Worm (Caenorhabditis elegans): Measurements from ENCODE around the gene D1086.6.

D1086.6 gene

DNA sequence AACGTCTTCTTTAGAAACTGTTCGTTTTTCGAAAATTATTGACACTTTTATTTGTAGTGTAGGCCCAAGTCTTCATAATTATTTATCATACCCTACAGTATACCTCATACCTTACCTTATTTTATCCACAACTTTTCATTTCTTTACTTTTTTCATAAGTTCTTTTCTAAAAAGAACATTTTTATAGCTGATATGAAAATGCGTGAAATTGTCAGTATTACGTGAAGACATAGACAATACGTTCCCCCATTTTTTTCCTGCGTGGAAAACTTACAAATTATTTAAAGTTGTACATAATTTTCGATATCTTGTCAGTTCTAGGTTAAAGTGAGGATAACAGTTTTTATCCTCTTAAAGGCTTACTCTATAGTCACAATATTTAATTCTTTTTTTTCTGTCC is 9.7 kb upstream of the D1086.6 start:
- no peak for TF ChIP-seq hmbx-1 (tag; optimal IDR thresholded peaks at IDR 0.05)
- TF ChIP-seq scrt-1 (GFP tag; IDR thresholded peaks at IDR 0.05): no peak
- TF ChIP-seq hnd-1 (tag; optimal IDR thresholded peaks at IDR 0.05): no peak
- no peak for TF ChIP-seq hmg-4 (GFP tag; optimal IDR thresholded peaks at IDR 0.05)
- TF ChIP-seq ets-7 (tag; optimal IDR thresholded peaks at IDR 0.05): no peak
- no peak for TF ChIP-seq sea-1 (GFP tag; conservative IDR thresholded peaks at IDR 0.05)
- TF ChIP-seq tbx-11 (GFP tag; IDR thresholded peaks at IDR 0.05): no peak
- TF ChIP-seq pes-1 (GFP tag; IDR thresholded peaks at IDR 0.05): no peak

DNA sequence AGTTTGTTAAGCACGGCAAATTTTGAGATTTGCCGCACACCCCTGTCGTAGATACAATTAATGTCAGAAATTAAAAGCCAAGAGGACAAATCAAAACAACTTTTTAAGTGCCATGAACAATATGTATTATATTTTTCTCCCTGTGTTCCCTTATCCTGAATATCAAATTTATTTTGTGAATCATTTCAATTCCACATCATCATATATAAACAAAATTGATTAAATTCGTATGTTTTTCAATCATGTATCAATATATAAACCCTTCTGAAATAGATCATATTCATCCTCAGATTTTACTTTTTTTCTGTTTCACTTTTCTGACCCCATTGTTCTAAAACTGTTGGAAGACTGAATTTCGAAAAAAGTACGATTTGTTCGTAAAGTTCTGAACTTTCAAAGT is 5.4 kb upstream of the D1086.6 start, which contains the start of gene D1086.11:
D1086.11 (plus strand) TSS at position 301 of the 400 bp plus-strand sequence.
- TF ChIP-seq scrt-1 (GFP tag; IDR thresholded peaks at IDR 0.05) (no peak), ceh-13 (GFP tag; optimal IDR thresholded peaks at IDR 0.05) (no peak), B0310.2 (tag; optimal IDR thresholded peaks at IDR 0.05) (no peak), flt-1 (GFP tag; IDR thresholded peaks at IDR 0.05) (no peak), F13C5.2 (tag; optimal IDR thresholded peaks at IDR 0.05) (no peak), ama-1 (optimal IDR thresholded peaks at IDR 0.05) (no peak), hmg-4 (GFP tag; optimal IDR thresholded peaks at IDR 0.05) (no peak), pes-1 (GFP tag; IDR thresholded peaks at IDR 0.05) (no peak), hnd-1 (tag; optimal IDR thresholded peaks at IDR 0.05) (no peak), tra-4 (tag; optimal IDR thresholded peaks at IDR 0.05) (no peak), ets-7 (tag; optimal IDR thresholded peaks at IDR 0.05) (no peak), hmbx-1 (tag; optimal IDR thresholded peaks at IDR 0.05) (no peak), tbx-11 (GFP tag; IDR thresholded peaks at IDR 0.05) (no peak), aly-1 (tag; optimal IDR thresholded peaks at IDR 0.05) (no peak), ceh-36 (tag; optimal IDR thresholded peaks at IDR 0.05) (no peak), sea-1 (GFP tag; conservative IDR thresholded peaks at IDR 0.05) (no peak)

ce11 chrV:14082453-14082852 is 2.9 kb downstream of the D1086.6 start, which contains the start of gene D1086.10:
Gene D1086.10 (plus strand): TSS chrV:14082753.
- TF ChIP-seq hmg-4 (GFP tag; optimal IDR thresholded peaks at IDR 0.05) (no peak), B0310.2 (tag; optimal IDR thresholded peaks at IDR 0.05) (no peak), aly-1 (tag; optimal IDR thresholded peaks at IDR 0.05) (no peak), ceh-13 (GFP tag; optimal IDR thresholded peaks at IDR 0.05) (no peak), ets-7 (tag; optimal IDR thresholded peaks at IDR 0.05) (no peak), hmbx-1 (tag; optimal IDR thresholded peaks at IDR 0.05) (no peak), hnd-1 (tag; optimal IDR thresholded peaks at IDR 0.05) (no peak), tbx-37 (GFP tag; conservative IDR thresholded peaks at IDR 0.05) (no peak), ceh-36 (tag; optimal IDR thresholded peaks at IDR 0.05) (no peak), flt-1 (GFP tag; IDR thresholded peaks at IDR 0.05) (no peak)

DNA sequence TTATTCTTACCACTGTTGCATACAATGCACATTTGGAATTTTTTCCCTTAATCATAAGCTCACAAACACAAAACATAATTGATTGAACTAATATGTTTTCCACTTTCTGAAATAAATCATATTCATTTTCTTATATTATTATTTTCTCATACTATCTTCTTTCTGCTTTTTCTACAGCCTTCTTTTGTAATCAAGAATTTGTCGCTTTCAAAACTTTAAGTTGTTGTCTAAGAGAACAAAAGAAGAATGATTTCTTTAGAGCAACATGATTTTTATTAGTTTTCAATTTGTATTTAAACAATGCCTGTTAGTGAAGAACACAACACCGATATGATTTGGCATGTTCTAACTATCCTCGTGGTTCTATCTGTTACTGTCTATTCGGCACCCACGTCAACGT is 4.4 kb downstream of the D1086.6 start, which contains the start of gene D1086.7:
D1086.7 (plus strand) TSS at position 301 of the 400 bp plus-strand sequence.
- TF ChIP-seq ama-1 (optimal IDR thresholded peaks at IDR 0.05) (no peak), hmbx-1 (tag; optimal IDR thresholded peaks at IDR 0.05) (no peak), F13C5.2 (tag; optimal IDR thresholded peaks at IDR 0.05) (no peak), pes-1 (GFP tag; IDR thresholded peaks at IDR 0.05) (no peak)

DNA sequence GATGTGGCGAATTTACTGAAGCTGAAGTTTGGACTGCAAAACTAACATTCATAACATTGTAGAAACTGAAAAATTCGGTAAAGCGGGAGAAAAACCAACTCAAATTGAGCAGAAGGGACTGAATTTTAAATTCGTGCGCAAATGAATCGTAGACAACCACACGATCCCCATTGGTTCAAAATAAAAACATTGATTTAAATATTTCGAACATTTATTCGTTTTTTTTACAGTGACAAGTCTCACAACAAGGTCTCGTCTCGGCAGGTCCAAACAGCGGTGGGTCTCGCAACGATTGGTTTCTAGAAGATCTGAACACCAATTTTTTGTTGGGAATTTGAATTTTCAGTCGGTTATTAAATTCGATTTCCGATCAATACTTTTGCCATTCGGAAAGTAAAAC is 6.0 kb downstream of the D1086.6 start, which contains the start of gene D1086.18:
D1086.18 (plus strand) TSS at position 301 of the 400 bp plus-strand sequence.
- TF ChIP-seq flt-1 (GFP tag; IDR thresholded peaks at IDR 0.05) (no peak), sea-1 (GFP tag; conservative IDR thresholded peaks at IDR 0.05) (no peak), tbx-37 (GFP tag; conservative IDR thresholded peaks at IDR 0.05) (no peak), ama-1 (optimal IDR thresholded peaks at IDR 0.05) (no peak), ceh-13 (GFP tag; optimal IDR thresholded peaks at IDR 0.05) (no peak), hmbx-1 (tag; optimal IDR thresholded peaks at IDR 0.05) (no peak), aly-1 (tag; optimal IDR thresholded peaks at IDR 0.05) (no peak), ceh-36 (tag; optimal IDR thresholded peaks at IDR 0.05) (no peak), F13C5.2 (tag; optimal IDR thresholded peaks at IDR 0.05) (no peak), hnd-1 (tag; optimal IDR thresholded peaks at IDR 0.05) (no peak), scrt-1 (GFP tag; IDR thresholded peaks at IDR 0.05) (no peak), B0310.2 (tag; optimal IDR thresholded peaks at IDR 0.05) (no peak), hmg-4 (GFP tag; optimal IDR thresholded peaks at IDR 0.05) (no peak), tra-4 (tag; optimal IDR thresholded peaks at IDR 0.05) (no peak), pes-1 (GFP tag; IDR thresholded peaks at IDR 0.05) (no peak), ets-7 (tag; optimal IDR thresholded peaks at IDR 0.05) (no peak), tbx-11 (GFP tag; IDR thresholded peaks at IDR 0.05) (no peak)

DNA sequence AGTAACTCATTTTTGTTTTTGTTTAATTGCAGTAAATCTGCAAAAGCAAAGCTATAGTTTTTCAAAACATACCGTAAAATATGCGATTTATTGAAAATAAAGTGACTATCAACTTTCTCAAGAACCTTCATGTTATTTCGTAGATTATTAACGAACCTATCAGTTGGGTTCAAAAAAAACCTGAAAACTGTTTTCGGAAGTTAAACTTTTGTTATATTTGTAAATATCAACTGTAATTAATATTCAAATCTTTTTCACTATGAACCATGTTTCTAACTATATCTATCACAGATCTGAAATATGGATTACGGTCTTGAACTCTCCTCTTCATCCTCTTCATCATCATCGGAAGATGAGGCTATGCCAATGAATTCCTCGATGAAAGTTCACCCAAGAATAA is 8.4 kb downstream of the D1086.6 start, which contains the start of gene D1086.19:
D1086.19 (plus strand) TSS at position 301 of the 400 bp plus-strand sequence.
- TF ChIP-seq ceh-13 (GFP tag; optimal IDR thresholded peaks at IDR 0.05): no peak
- no peak for TF ChIP-seq aly-1 (tag; optimal IDR thresholded peaks at IDR 0.05)
- TF ChIP-seq ets-7 (tag; optimal IDR thresholded peaks at IDR 0.05): no peak
- TF ChIP-seq hmg-4 (GFP tag; optimal IDR thresholded peaks at IDR 0.05): no peak

DNA sequence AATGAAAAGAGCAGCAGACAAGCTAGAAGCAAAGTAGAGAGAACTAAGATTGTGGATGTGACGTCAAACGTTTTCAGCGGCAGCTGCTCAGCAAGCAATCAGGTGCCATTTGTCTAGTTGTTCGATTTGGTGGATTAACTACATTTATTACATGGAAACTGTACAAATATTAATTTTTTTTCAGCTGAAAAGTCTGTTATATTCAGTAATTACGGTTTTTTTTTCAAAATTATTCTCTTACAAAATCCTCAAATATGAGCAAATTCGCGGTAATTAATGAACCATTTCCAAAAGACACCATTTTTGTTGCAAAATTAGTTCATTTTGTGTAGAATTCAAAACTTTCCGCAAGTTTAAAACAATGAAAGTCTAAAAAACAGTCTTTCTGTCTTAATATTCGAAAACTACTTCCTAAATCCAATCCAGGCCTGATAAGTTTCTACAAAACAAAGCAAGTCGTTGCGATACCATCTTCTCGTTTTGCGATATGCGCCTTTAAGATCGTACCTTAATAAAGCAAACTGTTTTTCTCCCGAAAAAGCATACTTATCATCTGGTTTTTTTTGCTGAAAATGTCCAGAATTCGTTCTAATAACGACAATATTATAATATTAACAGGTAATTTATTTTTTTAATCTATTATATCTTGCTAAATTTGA is 10.8 kb downstream of the D1086.6 start, which contains the start of the genes D1086.5 and him-5:
D1086.5 (minus strand) TSS at position 51 of the 659 bp plus-strand sequence.
him-5 (plus strand) TSS at position 118 of the 659 bp plus-strand sequence.
- no peak for TF ChIP-seq ets-7 (tag; optimal IDR thresholded peaks at IDR 0.05)
- TF ChIP-seq F13C5.2 (tag; optimal IDR thresholded peaks at IDR 0.05): no peak
- TF ChIP-seq tbx-37 (GFP tag; conservative IDR thresholded peaks at IDR 0.05): no peak
- TF ChIP-seq tbx-11 (GFP tag; IDR thresholded peaks at IDR 0.05): no peak
- TF ChIP-seq ceh-36 (tag; optimal IDR thresholded peaks at IDR 0.05): no peak
- TF ChIP-seq sea-1 (GFP tag; conservative IDR thresholded peaks at IDR 0.05): no peak
- no peak for TF ChIP-seq hmg-4 (GFP tag; optimal IDR thresholded peaks at IDR 0.05)
- TF ChIP-seq flt-1 (GFP tag; IDR thresholded peaks at IDR 0.05): no peak
- TF ChIP-seq ceh-13 (GFP tag; optimal IDR thresholded peaks at IDR 0.05): no peak

DNA sequence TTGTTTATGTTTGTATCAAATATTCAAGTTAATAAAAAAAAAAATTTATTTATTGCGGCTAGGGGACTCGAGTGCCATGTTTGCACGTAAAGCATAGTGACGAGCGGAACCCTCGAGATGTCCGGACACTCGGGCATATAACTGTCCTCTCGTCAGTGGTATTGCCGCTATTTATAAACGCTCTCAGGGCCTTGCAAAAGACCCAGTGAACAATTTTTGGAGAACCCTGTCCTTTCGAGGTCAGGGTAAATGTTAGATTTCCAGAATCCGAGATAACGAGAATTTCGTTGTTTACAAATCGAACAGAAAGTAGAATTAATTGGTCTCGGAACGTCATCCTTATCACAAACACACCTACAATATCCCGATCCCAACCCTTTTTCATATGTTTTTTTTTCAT is 12.8 kb downstream of the D1086.6 start, which contains the start of gene D1086.3:
D1086.3 (plus strand) TSS at position 390 of the 400 bp plus-strand sequence.
- no peak for TF ChIP-seq aly-1 (tag; optimal IDR thresholded peaks at IDR 0.05)
- no peak for TF ChIP-seq tra-4 (tag; optimal IDR thresholded peaks at IDR 0.05)
- TF ChIP-seq scrt-1 (GFP tag; IDR thresholded peaks at IDR 0.05): no peak
- TF ChIP-seq F13C5.2 (tag; optimal IDR thresholded peaks at IDR 0.05): peak; percentile 1
- TF ChIP-seq hmg-4 (GFP tag; optimal IDR thresholded peaks at IDR 0.05): no peak

Measured in whole organism, early embryonic.